Fruit fly (Drosophila melanogaster): ENCODE data around the gene Arf1.

The Arf1 gene

dm6 chr3L:22888591-22889258 is 16.7 kb upstream of the Arf1 start (continued):
- TF ChIP-seq Neu2 (GFP tag; optimal IDR thresholded peaks at IDR 0.05; ENCODE audit: borderline replicate concordance) (no peak), CG18262 (tag; optimal IDR thresholded peaks at IDR 0.05) (no peak), CG18011 (GFP tag; optimal IDR thresholded peaks at IDR 0.05) (no peak), CG4820 (GFP tag; optimal IDR thresholded peaks at IDR 0.05) (no peak), CG15514 (GFP tag; optimal IDR thresholded peaks at IDR 0.05) (no peak), HmgZ (tag; optimal IDR thresholded peaks at IDR 0.05) (no peak), salm (tag; optimal IDR thresholded peaks at IDR 0.05) (no peak), Max (GFP tag; optimal IDR thresholded peaks at IDR 0.05) (no peak), CG9876 (GFP tag; optimal IDR thresholded peaks at IDR 0.05) (no peak), CG17829 (tag; optimal IDR thresholded peaks at IDR 0.05) (no peak), CG10147 (GFP tag; optimal IDR thresholded peaks at IDR 0.05) (no peak), ssp (GFP tag; IDR thresholded peaks at IDR 0.05) (no peak), Med (GFP tag) (peak; percentile 63), dimm (GFP tag; IDR thresholded peaks at IDR 0.05) (no peak), sc (optimal IDR thresholded peaks at IDR 0.05) (no peak), sc (GFP tag; optimal IDR thresholded peaks at IDR 0.05) (no peak), rib (GFP tag; IDR thresholded peaks at IDR 0.05) (0 out of 2 replicates have a peak, but pooled peaks have one; percentile 38), YL-1 (GFP tag; optimal IDR thresholded peaks at IDR 0.05) (no peak), tio (GFP tag; optimal IDR thresholded peaks at IDR 0.05) (no peak), sug (tag; optimal IDR thresholded peaks at IDR 0.05) (peak; percentile 36), stwl (tag; optimal IDR thresholded peaks at IDR 0.05) (no peak), CG3281 (GFP tag; optimal IDR thresholded peaks at IDR 0.05) (peak; percentile 24), H2.0 (GFP tag; IDR thresholded peaks at IDR 0.05) (no peak), gcm2 (GFP tag; optimal IDR thresholded peaks at IDR 0.05) (no peak), CG11085 (GFP tag; IDR thresholded peaks at IDR 0.05) (no peak), D (optimal IDR thresholded peaks at IDR 0.05) (no peak), D (GFP tag; optimal IDR thresholded peaks at IDR 0.05) (no peak), Oli (tag; optimal IDR thresholded peaks at IDR 0.05) (no peak), Doc3 (GFP tag; IDR thresholded peaks at IDR 0.05; ENCODE audit: partially characterized antibody) (no peak), Dbx (GFP tag; IDR thresholded peaks at IDR 0.05) (no peak), hkb (optimal IDR thresholded peaks at IDR 0.05) (no peak), hkb (GFP tag; IDR thresholded peaks at IDR 0.05) (no peak), CG12659 (GFP tag; optimal IDR thresholded peaks at IDR 0.05) (no peak), CG3847 (GFP tag; IDR thresholded peaks at IDR 0.05) (no peak), CG9817 (tag; optimal IDR thresholded peaks at IDR 0.05) (no peak), Mad (GFP tag; optimal IDR thresholded peaks at IDR 0.05) (no peak), ATbp (GFP tag; optimal IDR thresholded peaks at IDR 0.05) (no peak), schlank (tag; optimal IDR thresholded peaks at IDR 0.05) (no peak), nom (GFP tag; optimal IDR thresholded peaks at IDR 0.05) (no peak), sqz (GFP tag; optimal IDR thresholded peaks at IDR 0.05) (no peak), NFAT (GFP tag; IDR thresholded peaks at IDR 0.05) (no peak), pnt (GFP tag; optimal IDR thresholded peaks at IDR 0.05) (no peak), pros (GFP tag; optimal IDR thresholded peaks at IDR 0.05) (no peak), scrt (GFP tag; optimal IDR thresholded peaks at IDR 0.05) (no peak), crol (GFP tag; IDR thresholded peaks at IDR 0.05) (peak; percentile 67), Dp (GFP tag; optimal IDR thresholded peaks at IDR 0.05) (no peak), wek (GFP tag; optimal IDR thresholded peaks at IDR 0.05) (no peak), CG1792 (GFP tag; optimal IDR thresholded peaks at IDR 0.05) (no peak), Mrtf (GFP tag; IDR thresholded peaks at IDR 0.05) (no peak), CG31441 (GFP tag; IDR thresholded peaks at IDR 0.05) (no peak), Six4 (GFP tag; optimal IDR thresholded peaks at IDR 0.05) (no peak)

All from whole organism, embryonic.